Worm (Caenorhabditis elegans): Measurements from ENCODE around the gene clik-2.

ce11 chrX:7736171-7736570 lies 47.2 kb upstream of the clik-2 start, which contains the start of gene set-12:
- TF ChIP-seq ztf-11 (tag; optimal IDR thresholded peaks at IDR 0.05) (no peak), unc-62 (GFP tag; optimal IDR thresholded peaks at IDR 0.05) (no peak), nhr-237 (tag; optimal IDR thresholded peaks at IDR 0.05) (no peak), jun-1 (tag; optimal IDR thresholded peaks at IDR 0.05) (no peak), nhr-25 (tag; optimal IDR thresholded peaks at IDR 0.05) (no peak), nhr-23 (tag; optimal IDR thresholded peaks at IDR 0.05) (no peak), pha-4 (tag; optimal IDR thresholded peaks at IDR 0.05) (no peak), tbx-2 (tag; optimal IDR thresholded peaks at IDR 0.05) (no peak), pqm-1 (tag; optimal IDR thresholded peaks at IDR 0.05) (no peak), ceh-82 (tag; optimal IDR thresholded peaks at IDR 0.05) (no peak), nhr-76 (tag; optimal IDR thresholded peaks at IDR 0.05) (no peak)
